Fruit fly (Drosophila melanogaster) whole organism, adult: Measurements from ENCODE around the gene CG31673.
A peak's percentile ranks its signal among the peaks of the same experiment; 100 is the strongest.

ENCODE experiments used
- CG11617 ChIP-seq: fragments of 200-800 bp; sonication (Bioruptor generic); optimal IDR thresholded peaks from 2 replicates; lab custom pipeline; 2017; ENCODE audit warnings: mild to moderate bottlenecking, missing biosample characterization, missing genetic modification reagents, missing genetic modification characterization
- CG12768 ChIP-seq: fragments of 200-800 bp; sonication (Bioruptor generic); optimal IDR thresholded peaks from 2 replicates; lab custom pipeline; 2017; ENCODE audit warnings: missing biosample characterization, missing genetic modification characterization, mild to moderate bottlenecking, moderate library complexity, missing genetic modification reagents
- CG14711 ChIP-seq: fragments of 200-800 bp; sonication (Bioruptor generic); optimal IDR thresholded peaks from 2 replicates; lab custom pipeline; 2018; ENCODE audit warnings: missing biosample characterization, mild to moderate bottlenecking, missing genetic modification characterization, moderate library complexity
- CG1620 ChIP-seq: fragments of 200-800 bp; sonication (Bioruptor generic); optimal IDR thresholded peaks from 2 replicates; lab custom pipeline; 2016; ENCODE audit warnings: missing biosample characterization, missing genetic modification characterization
- CG33017 ChIP-seq: fragments of 200-800 bp; sonication (Bioruptor generic); optimal IDR thresholded peaks from 2 replicates; lab custom pipeline; 2018; ENCODE audit warnings: missing biosample characterization, mild to moderate bottlenecking, missing genetic modification characterization, moderate library complexity
- CG5204 ChIP-seq: fragments of 200-800 bp; sonication (Bioruptor generic); optimal IDR thresholded peaks from 2 replicates; lab custom pipeline; 2016; ENCODE audit warnings: missing biosample characterization, missing genetic modification characterization
- CG7045 ChIP-seq: fragments of 200-800 bp; sonication (Bioruptor generic); optimal IDR thresholded peaks from 2 replicates; lab custom pipeline; 2017; ENCODE audit warnings: missing biosample characterization, mild to moderate bottlenecking, missing genetic modification characterization
- CG7101 ChIP-seq: fragments of 200-800 bp; sonication (Bioruptor generic); optimal IDR thresholded peaks from 2 replicates; lab custom pipeline; 2018; ENCODE audit warnings: missing biosample characterization, mild to moderate bottlenecking, missing genetic modification characterization, moderate library complexity
- Clk ChIP-seq: fragments of 200-800 bp; sonication (Bioruptor generic); optimal IDR thresholded peaks from 2 replicates; lab custom pipeline; 2017; ENCODE audit warnings: missing biosample characterization, missing genetic modification characterization
- Crg-1 ChIP-seq: fragments of 200-800 bp; sonication (Bioruptor generic); optimal IDR thresholded peaks from 2 replicates; lab custom pipeline; 2016; ENCODE audit warnings: missing biosample characterization, missing genetic modification characterization
- Hr96 ChIP-seq: fragments of 200-800 bp; sonication (Bioruptor generic); optimal IDR thresholded peaks from 2 replicates; lab custom pipeline; 2016; ENCODE audit warnings: missing biosample characterization, missing genetic modification characterization
- Mnt ChIP-seq: fragments of 200-800 bp; sonication (Bioruptor generic); optimal IDR thresholded peaks from 2 replicates; lab custom pipeline; 2016; ENCODE audit warnings: missing biosample characterization, mild to moderate bottlenecking, missing genetic modification characterization
- bab1 ChIP-seq: fragments of 200-800 bp; sonication (Bioruptor generic); optimal IDR thresholded peaks from 3 replicates; lab custom pipeline; 2019; ENCODE audit warnings: missing biosample characterization, mild to moderate bottlenecking, missing genetic modification characterization, moderate library complexity
- cic ChIP-seq: fragments of 200-800 bp; sonication (Bioruptor generic); optimal IDR thresholded peaks from 2 replicates; lab custom pipeline; 2017; ENCODE audit warnings: missing biosample characterization, mild to moderate bottlenecking, missing genetic modification characterization, moderate library complexity
- cnc ChIP-seq, 2 experiments: fragments of >200 bp; optimal IDR thresholded peaks; 2 replicates each; lab custom pipeline; 2017
- kay ChIP-seq: fragments of 200-800 bp; sonication (Bioruptor generic); peaks from one replicate; lab custom pipeline; 2016; ENCODE audit warnings: missing biosample characterization, missing genetic modification characterization, borderline replicate concordance
- ovo ChIP-seq: fragments of 200-800 bp; sonication (Bioruptor generic); optimal IDR thresholded peaks from 2 replicates; lab custom pipeline; 2016; ENCODE audit warnings: missing biosample characterization, missing genetic modification characterization
- pad ChIP-seq: fragments of 200-800 bp; sonication (Bioruptor generic); optimal IDR thresholded peaks from 3 replicates; lab custom pipeline; 2017; ENCODE audit warnings: missing biosample characterization, missing genetic modification characterization, mild to moderate bottlenecking, moderate library complexity, missing genetic modification reagents
- tj ChIP-seq: fragments of 200-800 bp; sonication (Bioruptor generic); optimal IDR thresholded peaks from 3 replicates; lab custom pipeline; 2017; ENCODE audit warnings: missing biosample characterization, mild to moderate bottlenecking, missing genetic modification characterization, moderate library complexity
- toe ChIP-seq: fragments of 200-800 bp; sonication (Bioruptor generic); optimal IDR thresholded peaks from 2 replicates; lab custom pipeline; 2016; ENCODE audit warnings: missing biosample characterization, missing genetic modification characterization

Gene CG31673

dm6 chr2L:20796758-20797514 lies 32.5 kb upstream of the CG31673 start, which contains the start of gene vari:
Gene vari, minus strand, starts transcription at chr2L:20797042.
- TF ChIP-seq bab1 (GFP tag; lab: Kevin White, UChicago): no peak
- TF ChIP-seq CG12768 (GFP tag; lab: Kevin White, UChicago): no peak
- no peak for TF ChIP-seq CG14711 (tag; lab: Kevin White, UChicago)
- peak; percentile 3 for TF ChIP-seq toe (GFP tag; lab: Kevin White, UChicago)
- TF ChIP-seq Mnt (GFP tag; lab: Kevin White, UChicago): no peak
- TF ChIP-seq tj (GFP tag; lab: Kevin White, UChicago): peak; percentile 21
- TF ChIP-seq pad (GFP tag; lab: Kevin White, UChicago): no peak
- TF ChIP-seq CG11617: no peak
- TF ChIP-seq CG7045 (GFP tag; lab: Kevin White, UChicago): no peak
- no peak for TF ChIP-seq ovo (GFP tag; lab: Kevin White, UChicago)
- TF ChIP-seq CG7101 (tag; lab: Kevin White, UChicago): no peak
- no peak for TF ChIP-seq kay (GFP tag; lab: Kevin White, UChicago)
- no peak for TF ChIP-seq Hr96 (GFP tag; lab: Kevin White, UChicago)
- TF ChIP-seq CG33017 (tag; lab: Kevin White, UChicago): no peak

dm6 chr2L:20797515-20797847 lies 31.9 kb upstream of the CG31673 start, which contains the start of gene CG9328:
Gene CG9328, plus strand, starts transcription at chr2L:20797715.
- TF ChIP-seq CG14711 (tag; lab: Kevin White, UChicago) (peak; percentile 31), Clk (GFP tag; lab: Kevin White, UChicago) (no peak), Crg-1 (GFP tag; lab: Kevin White, UChicago) (no peak), CG5204 (GFP tag; lab: Kevin White, UChicago) (no peak), CG7101 (tag; lab: Kevin White, UChicago) (peak; percentile 47), CG33017 (tag; lab: Kevin White, UChicago) (peak; percentile 4), Mnt (GFP tag; lab: Kevin White, UChicago) (peak; percentile 47), ovo (GFP tag; lab: Kevin White, UChicago) (peak; percentile 2), Hr96 (GFP tag; lab: Kevin White, UChicago) (peak; percentile 33), tj (GFP tag; lab: Kevin White, UChicago) (peak; percentile 12), pad (GFP tag; lab: Kevin White, UChicago) (no peak), bab1 (GFP tag; lab: Kevin White, UChicago) (peak; percentile 62)

- no peak for TF ChIP-seq CG14711 (tag; lab: Kevin White, UChicago)
- TF ChIP-seq CG7101 (tag; lab: Kevin White, UChicago): no peak
- TF ChIP-seq CG1620: no peak
- TF ChIP-seq CG5204 (GFP tag; lab: Kevin White, UChicago): no peak
- TF ChIP-seq pad (GFP tag; lab: Kevin White, UChicago): peak; percentile 73
- no peak for TF ChIP-seq toe (GFP tag; lab: Kevin White, UChicago)
Observed at dm6 chr2L:20798351-20798777, 31.0 kb upstream of the CG31673 start.

dm6 chr2L:20799991-20800897 lies 29.2 kb upstream of the CG31673 start:
- peak; percentile 3 for TF ChIP-seq CG33017 (tag; lab: Kevin White, UChicago)
- TF ChIP-seq CG11617: no peak
- peak; percentile 46 for TF ChIP-seq tj (GFP tag; lab: Kevin White, UChicago)
- peak; percentile 7 for TF ChIP-seq CG14711 (tag; lab: Kevin White, UChicago)
- peak; percentile 4 for TF ChIP-seq ovo (GFP tag; lab: Kevin White, UChicago)
- TF ChIP-seq CG5204 (GFP tag; lab: Kevin White, UChicago): no peak
- peak; percentile 97 for TF ChIP-seq pad (GFP tag; lab: Kevin White, UChicago)
- TF ChIP-seq kay (GFP tag; lab: Kevin White, UChicago): no peak

dm6 chr2L:20801801-20802200 lies 27.6 kb upstream of the CG31673 start:
- TF ChIP-seq cic (GFP tag; lab: Kevin White, UChicago) (no peak), bab1 (GFP tag; lab: Kevin White, UChicago) (no peak), CG1620 (no peak), Hr96 (GFP tag; lab: Kevin White, UChicago) (no peak), CG5204 (GFP tag; lab: Kevin White, UChicago) (no peak), toe (GFP tag; lab: Kevin White, UChicago) (no peak), CG14711 (tag; lab: Kevin White, UChicago) (no peak), pad (GFP tag; lab: Kevin White, UChicago) (no peak), Mnt (GFP tag; lab: Kevin White, UChicago) (no peak), CG7045 (GFP tag; lab: Kevin White, UChicago) (no peak), CG33017 (tag; lab: Kevin White, UChicago) (no peak), tj (GFP tag; lab: Kevin White, UChicago) (no peak), CG11617 (no peak), CG12768 (GFP tag; lab: Kevin White, UChicago) (no peak), Clk (GFP tag; lab: Kevin White, UChicago) (no peak), cnc (optimal IDR thresholded peaks at IDR 0.05; lab: Kevin White, UChicago) (no peak), CG7101 (tag; lab: Kevin White, UChicago) (no peak)
